Fruit fly (Drosophila melanogaster): ENCODE measurements around the gene Sarm.
A peak's percentile ranks its signal among the peaks of the same experiment; 100 is the strongest.

Sarm gene

DNA sequence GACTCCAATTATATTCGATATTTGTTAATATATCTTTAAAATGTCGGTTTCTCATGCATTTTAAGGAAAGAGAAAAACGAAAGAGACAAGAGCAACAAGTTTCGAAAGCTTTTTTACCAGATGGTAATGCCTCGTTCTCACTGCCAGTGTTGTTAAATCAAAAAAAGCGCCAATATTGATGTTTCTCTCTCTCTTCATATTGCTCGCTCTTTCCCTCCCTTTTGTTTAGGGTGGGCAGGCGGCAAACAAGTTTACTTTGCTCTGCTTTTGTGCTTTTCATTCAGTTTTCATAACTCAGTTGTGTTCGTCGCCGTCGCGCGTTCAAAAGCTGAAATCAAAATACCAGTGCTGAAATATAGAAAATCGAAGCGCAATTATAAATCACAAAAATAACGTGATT lies 18.1 kb downstream of the Sarm start (continued):
- TF ChIP-seq CG7745 (tag; optimal IDR thresholded peaks at IDR 0.05) = no peak
- no peak for TF ChIP-seq CG5245 (GFP tag; optimal IDR thresholded peaks at IDR 0.05)
- TF ChIP-seq CG4730 (GFP tag; IDR thresholded peaks at IDR 0.05) = no peak
- no peak for TF ChIP-seq gsb (GFP tag; IDR thresholded peaks at IDR 0.05)
- TF ChIP-seq CG6272 (GFP tag; IDR thresholded peaks at IDR 0.05) = no peak
- no peak for TF ChIP-seq CG14860 (GFP tag; IDR thresholded peaks at IDR 0.05; ENCODE audit: partially characterized antibody)
- peak; percentile 13 to 42 for TF ChIP-seq dpn (GFP tag; optimal IDR thresholded peaks at IDR 0.05)
- TF ChIP-seq CG4424 (GFP tag; optimal IDR thresholded peaks at IDR 0.05) = no peak
- TF ChIP-seq mld (GFP tag; IDR thresholded peaks at IDR 0.05; ENCODE audit: partially characterized antibody) = no peak
- peak; percentile 31; the same call in 1 of the 2 replicates for TF ChIP-seq rib (GFP tag; IDR thresholded peaks at IDR 0.05)
- TF ChIP-seq CG2116 (GFP tag; optimal IDR thresholded peaks at IDR 0.05) = peak; percentile 17
- peak; percentile 10 for TF ChIP-seq CG15601 (tag; optimal IDR thresholded peaks at IDR 0.05)
- peak; percentile 6 for TF ChIP-seq tup (GFP tag; optimal IDR thresholded peaks at IDR 0.05)
- peak; percentile 47; the same call in 1 of the 2 replicates for TF ChIP-seq sna (GFP tag; IDR thresholded peaks at IDR 0.05; ENCODE audit: partially characterized antibody)
- no peak for TF ChIP-seq fu2 (GFP tag; optimal IDR thresholded peaks at IDR 0.05)
- TF ChIP-seq CG11723 (GFP tag; optimal IDR thresholded peaks at IDR 0.05) = peak; percentile 19
- TF ChIP-seq da (GFP tag; optimal IDR thresholded peaks at IDR 0.05) = no peak
- no peak for TF ChIP-seq cg (GFP tag; optimal IDR thresholded peaks at IDR 0.05)
- no peak for TF ChIP-seq cato (GFP tag; optimal IDR thresholded peaks at IDR 0.05; ENCODE audit: borderline replicate concordance)
- peak; percentile 92 for TF ChIP-seq lbe (GFP tag; optimal IDR thresholded peaks at IDR 0.05)
- TF ChIP-seq dmrt11E (tag; optimal IDR thresholded peaks at IDR 0.05) = no peak
- TF ChIP-seq jumu (GFP tag; optimal IDR thresholded peaks at IDR 0.05) = no peak
- no peak for TF ChIP-seq z (GFP tag; IDR thresholded peaks at IDR 0.05)
- TF ChIP-seq pum (GFP tag; optimal IDR thresholded peaks at IDR 0.05) = no peak
- no peak for TF ChIP-seq psq (GFP tag; optimal IDR thresholded peaks at IDR 0.05)
- TF ChIP-seq CG4328 (GFP tag; optimal IDR thresholded peaks at IDR 0.05) = peak; percentile 19
- no peak for TF ChIP-seq vfl (GFP tag; optimal IDR thresholded peaks at IDR 0.05)
- TF ChIP-seq CG17328 (GFP tag; IDR thresholded peaks at IDR 0.05) = no peak
- no peak for TF ChIP-seq sisA (GFP tag; IDR thresholded peaks at IDR 0.05)
- peak; percentile 67 for TF ChIP-seq CG10267 (tag; optimal IDR thresholded peaks at IDR 0.05)
- TF ChIP-seq Antp (GFP tag; optimal IDR thresholded peaks at IDR 0.05) = no peak
- TF ChIP-seq CG31441 (GFP tag; IDR thresholded peaks at IDR 0.05) = no peak; the same call in 1 of the 2 replicates
- TF ChIP-seq bsh (GFP tag; optimal IDR thresholded peaks at IDR 0.05) = peak in 1 of 2 experiments; percentile 20
- TF ChIP-seq Nf-YA (GFP tag; IDR thresholded peaks at IDR 0.05) = no peak; the same call in 1 of the 2 replicates
- TF ChIP-seq HLHmδ (GFP tag; optimal IDR thresholded peaks at IDR 0.05) = no peak
- TF ChIP-seq oc (tag; optimal IDR thresholded peaks at IDR 0.05) = peak; percentile 29
- no peak for TF ChIP-seq Sox102F (GFP tag; optimal IDR thresholded peaks at IDR 0.05)
- TF ChIP-seq CG8944 (GFP tag; optimal IDR thresholded peaks at IDR 0.05) = no peak
- peak; percentile 75 for TF ChIP-seq mirr (GFP tag; optimal IDR thresholded peaks at IDR 0.05)
- TF ChIP-seq CG17829 (tag; optimal IDR thresholded peaks at IDR 0.05) = no peak
- TF ChIP-seq Deaf1 (tag; optimal IDR thresholded peaks at IDR 0.05) = peak; percentile 52
- no peak for TF ChIP-seq ac (GFP tag; optimal IDR thresholded peaks at IDR 0.05)
- no peak for TF ChIP-seq CG18476 (GFP tag; optimal IDR thresholded peaks at IDR 0.05)
- no peak for TF ChIP-seq CG14667 (GFP tag; IDR thresholded peaks at IDR 0.05)
- TF ChIP-seq Mrtf (GFP tag; IDR thresholded peaks at IDR 0.05) = no peak
- no peak for TF ChIP-seq CG15073 (GFP tag; optimal IDR thresholded peaks at IDR 0.05)
- TF ChIP-seq chinmo (GFP tag; IDR thresholded peaks at IDR 0.05; ENCODE audit: partially characterized antibody) = peak; percentile 77; the same call in 2 of the 4 replicates
- peak; percentile 42 for TF ChIP-seq CG17359 (tag; optimal IDR thresholded peaks at IDR 0.05)
- no peak for TF ChIP-seq NC2α (GFP tag; optimal IDR thresholded peaks at IDR 0.05)
- no peak for TF ChIP-seq al (GFP tag; IDR thresholded peaks at IDR 0.05)
- no peak for TF ChIP-seq CG4854 (GFP tag; optimal IDR thresholded peaks at IDR 0.05)

All from whole organism, embryonic.